Worm (Caenorhabditis elegans) whole organism, L4/young adult: ENCODE measurements around the gene C45B11.6.

Experiments
- W03F9.2 ChIP-seq: fragments of 150-350 bp; optimal IDR thresholded peaks from 2 replicates; lab custom pipeline; 2014; ENCODE audit warnings: missing biosample characterization, missing genetic modification characterization
- dao-5 ChIP-seq: sonication (generic microtip); optimal IDR thresholded peaks from 2 replicates; lab custom pipeline; 2016; ENCODE audit warnings: missing genotype, missing genetic modification characterization, moderate library complexity, missing compliant biosample characterization
- him-1 ChIP-seq: sonication (generic microtip); optimal IDR thresholded peaks from 2 replicates; lab custom pipeline; 2016; ENCODE audit warnings: missing genotype, missing genetic modification reagents, missing genetic modification characterization, missing compliant biosample characterization

- TF ChIP-seq him-1 (tag; lab: Kevin White, UChicago) (no peak), W03F9.2 (tag; lab: Kevin White, UChicago) (no peak), dao-5 (tag; lab: Kevin White, UChicago) (no peak)
These were observed 49.6 kb downstream of the C45B11.6 start, which contains the start of gene lact-8 for ce11 chrV:11093163-11094091.
